Worm (Caenorhabditis elegans) whole organism, L2 larva: ENCODE data around the gene btb-6.

Experiments used
- C34F6.9 ChIP-seq: fragments of 150-350 bp; optimal IDR thresholded peaks from 2 replicates; lab custom pipeline; 2014; ENCODE audit warnings: missing biosample characterization, missing genetic modification characterization
- R02D3.7 ChIP-seq: fragments of 150-350 bp; optimal IDR thresholded peaks from 2 replicates; lab custom pipeline; 2014; ENCODE audit warnings: missing biosample characterization, missing genetic modification characterization
- Y55F3AM.14 ChIP-seq: fragments of 200-800 bp; sonication (Bioruptor generic); optimal IDR thresholded peaks from 2 replicates; lab custom pipeline; 2018; ENCODE audit warnings: mild to moderate bottlenecking, missing genetic modification characterization, missing compliant biosample characterization
- aly-2 ChIP-seq: fragments of 150-350 bp; optimal IDR thresholded peaks from 2 replicates; lab custom pipeline; 2014; ENCODE audit warnings: missing biosample characterization, missing genetic modification characterization
- ama-1 ChIP-seq: fragments of 150-350 bp; optimal IDR thresholded peaks from 2 replicates; lab custom pipeline; 2018; ENCODE audit warnings: inconsistent platforms
- blmp-1 ChIP-seq: sonication (generic microtip); optimal IDR thresholded peaks from 2 replicates; lab custom pipeline; 2017; ENCODE audit warnings: missing genetic modification characterization, mild to moderate bottlenecking, missing compliant biosample characterization, antibody characterized with exemption, moderate library complexity; ENCODE audit not compliant: insufficient read depth
- ceh-16 ChIP-seq: fragments of 150-350 bp; optimal IDR thresholded peaks from 2 replicates; lab custom pipeline; 2014; ENCODE audit warnings: missing biosample characterization, missing genetic modification characterization
- ceh-82 ChIP-seq: fragments of 150-350 bp; optimal IDR thresholded peaks from 2 replicates; lab custom pipeline; 2014; ENCODE audit warnings: missing biosample characterization, missing genetic modification characterization
- crh-2 ChIP-seq: sonication (generic microtip); optimal IDR thresholded peaks from 2 replicates; lab custom pipeline; 2017; ENCODE audit warnings: missing biosample characterization, missing genetic modification characterization
- dmd-4 ChIP-seq: sonication (generic microtip); optimal IDR thresholded peaks from 2 replicates; lab custom pipeline; 2017; ENCODE audit warnings: missing biosample characterization, missing genetic modification characterization
- egl-27 ChIP-seq: sonication (generic microtip); optimal IDR thresholded peaks from 3 replicates; lab custom pipeline; 2017; ENCODE audit warnings: missing biosample characterization, missing genetic modification reagents, missing genetic modification characterization
- fos-1 ChIP-seq: fragments of 150-350 bp; optimal IDR thresholded peaks from 2 replicates; lab custom pipeline; 2014; ENCODE audit warnings: missing biosample characterization, missing genetic modification characterization
- gmeb-1 ChIP-seq: fragments of 150-350 bp; optimal IDR thresholded peaks from 2 replicates; lab custom pipeline; 2014; ENCODE audit warnings: missing biosample characterization, missing genetic modification characterization
- lsy-2 ChIP-seq, 2 experiments: fragments of 150-350 bp in 1 of 2; sonication (generic microtip) in 1 of 2; optimal IDR thresholded peaks; 2 replicates each; lab custom pipeline; 2014 to 2017; ENCODE audit warnings: missing biosample characterization in 2 of 2, missing genetic modification characterization in 2 of 2
- mab-5 ChIP-seq: fragments of 150-350 bp; optimal IDR thresholded peaks from 2 replicates; lab custom pipeline; 2014; ENCODE audit warnings: missing biosample characterization, missing genetic modification characterization
- mbf-1 ChIP-seq: sonication (generic microtip); optimal IDR thresholded peaks from 2 replicates; lab custom pipeline; 2017; ENCODE audit warnings: missing biosample characterization, missing genetic modification characterization
- mdl-1 ChIP-seq, 2 experiments: fragments of 150-350 bp in 1 of 2; sonication (generic microtip) in 1 of 2; optimal IDR thresholded peaks; 2 replicates each; lab custom pipeline; 2017; ENCODE audit warnings: missing biosample characterization in 2 of 2, missing genetic modification characterization in 2 of 2
- nhr-10 ChIP-seq: sonication (generic microtip); optimal IDR thresholded peaks from 2 replicates; lab custom pipeline; 2017; ENCODE audit warnings: missing biosample characterization, missing genetic modification characterization
- nhr-11 ChIP-seq: fragments of 150-350 bp; optimal IDR thresholded peaks from 2 replicates; lab custom pipeline; 2014; ENCODE audit warnings: missing biosample characterization, missing genetic modification characterization
- nhr-12 ChIP-seq: fragments of 150-350 bp; optimal IDR thresholded peaks from 2 replicates; lab custom pipeline; 2014; ENCODE audit warnings: missing biosample characterization, missing genetic modification characterization
- nhr-129 ChIP-seq: fragments of 150-350 bp; optimal IDR thresholded peaks from 2 replicates; lab custom pipeline; 2014; ENCODE audit warnings: missing biosample characterization, missing genetic modification characterization
- nhr-21 ChIP-seq: fragments of 150-350 bp; optimal IDR thresholded peaks from 2 replicates; lab custom pipeline; 2014; ENCODE audit warnings: missing biosample characterization, missing genetic modification characterization
- nhr-23 ChIP-seq: fragments of 150-350 bp; optimal IDR thresholded peaks from 2 replicates; lab custom pipeline; 2014; ENCODE audit warnings: missing biosample characterization, missing genetic modification reagents, missing genetic modification characterization
- nhr-237 ChIP-seq: fragments of 150-350 bp; optimal IDR thresholded peaks from 2 replicates; lab custom pipeline; 2014; ENCODE audit warnings: missing biosample characterization, missing genetic modification characterization
- nhr-25 ChIP-seq: fragments of 150-350 bp; sonication (generic microtip); optimal IDR thresholded peaks from 3 replicates; lab custom pipeline; 2014; ENCODE audit warnings: missing biosample characterization, missing genetic modification characterization
- nhr-6 ChIP-seq: fragments of 150-350 bp; optimal IDR thresholded peaks from 2 replicates; lab custom pipeline; 2014; ENCODE audit warnings: missing biosample characterization, missing genetic modification characterization
- nhr-77 ChIP-seq: fragments of 150-350 bp; optimal IDR thresholded peaks from 2 replicates; lab custom pipeline; 2014; ENCODE audit warnings: missing biosample characterization, missing genetic modification characterization
- unc-39 ChIP-seq: fragments of 150-350 bp; optimal IDR thresholded peaks from 2 replicates; lab custom pipeline; 2014; ENCODE audit warnings: missing biosample characterization, missing genetic modification characterization
- unc-55 ChIP-seq: fragments of 150-350 bp; sonication (generic microtip); optimal IDR thresholded peaks from 3 replicates; lab custom pipeline; 2014; ENCODE audit warnings: missing biosample characterization, missing genetic modification reagents, missing genetic modification characterization
- unc-62 ChIP-seq: fragments of 150-350 bp; optimal IDR thresholded peaks from 2 replicates; lab custom pipeline; 2014; ENCODE audit warnings: missing biosample characterization, missing genetic modification reagents, missing genetic modification characterization
- zag-1 ChIP-seq: fragments of 150-350 bp; optimal IDR thresholded peaks from 2 replicates; lab custom pipeline; 2014; ENCODE audit warnings: missing biosample characterization, missing genetic modification characterization
- ztf-1 ChIP-seq: fragments of 200-800 bp; sonication (Bioruptor generic); conservative IDR thresholded peaks from 2 replicates; pipeline ENCODE4 v1.3.6; 2022; ENCODE audit warnings: missing genetic modification characterization, missing compliant biosample characterization
- ztf-11 ChIP-seq: sonication (generic microtip); optimal IDR thresholded peaks from 2 replicates; lab custom pipeline; 2017; ENCODE audit warnings: missing biosample characterization, missing genetic modification characterization

The btb-6 gene

ce11 chrII:1736353-1736752 lies 21.2 kb downstream of the btb-6 start, which contains the start of gene ceh-83:
ceh-83 (minus strand) TSS chrII:1736533.
- TF ChIP-seq fos-1 (peak; percentile 49), nhr-11 (tag; lab: Kevin White, UChicago) (no peak)

ce11 chrII:1738844-1739243 lies 23.7 kb downstream of the btb-6 start, which contains the start of the genes irld-9 and irld-33:
irld-9 (minus strand) TSS chrII:1738944.
irld-33 (plus strand) TSS chrII:1739052.
- no peak for TF ChIP-seq egl-27 (tag; lab: Kevin White, UChicago)
- no peak for TF ChIP-seq mbf-1 (tag; lab: Kevin White, UChicago)
- no peak for TF ChIP-seq dmd-4 (tag; lab: Kevin White, UChicago)
- no peak for TF ChIP-seq unc-55 (GFP tag; lab: Kevin White, UChicago)
- no peak for TF ChIP-seq nhr-6 (tag; lab: Kevin White, UChicago)
- TF ChIP-seq nhr-237 (tag; lab: Kevin White, UChicago) = no peak
- TF ChIP-seq nhr-10 (tag; lab: Kevin White, UChicago) = no peak
- TF ChIP-seq, all 48 proteins: peak for 0

- TF ChIP-seq unc-62 (no peak), nhr-21 (tag; lab: Kevin White, UChicago) (no peak), crh-2 (tag; lab: Kevin White, UChicago) (no peak), C34F6.9 (no peak), ztf-11 (tag; lab: Kevin White, UChicago) (no peak)
Observed at ce11 chrII:1741248-1741647, 26.1 kb downstream of the btb-6 start, which contains the start of gene K07G6.1. K07G6.1 (plus strand) TSS chrII:1741548.

- TF ChIP-seq zag-1 (tag; lab: Kevin White, UChicago) = no peak
- no peak for TF ChIP-seq nhr-11 (tag; lab: Kevin White, UChicago)
- TF ChIP-seq R02D3.7 (tag; lab: Kevin White, UChicago) = no peak
- TF ChIP-seq aly-2 (tag; lab: Kevin White, UChicago) = no peak
- TF ChIP-seq lsy-2 (tag; optimal IDR thresholded peaks at IDR 0.05; lab: Kevin White, UChicago) = no peak
- no peak for TF ChIP-seq nhr-23 (tag; lab: Kevin White, UChicago)
- no peak for TF ChIP-seq mab-5
- no peak for TF ChIP-seq ztf-1 (GFP tag; lab: Robert Waterston, UW)
- no peak for TF ChIP-seq Y55F3AM.14
- no peak for TF ChIP-seq ceh-16
- no peak for TF ChIP-seq egl-27 (tag; lab: Kevin White, UChicago)
- no peak for TF ChIP-seq blmp-1
- no peak for TF ChIP-seq nhr-25 (tag; lab: Kevin White, UChicago)
- no peak for TF ChIP-seq ceh-82
Observed at ce11 chrII:1742535-1742934, 27.4 kb downstream of the btb-6 start, which contains the start of gene F36H5.12. F36H5.12 (plus strand) TSS chrII:1742835.

- TF ChIP-seq nhr-12 (tag; lab: Kevin White, UChicago) = no peak
- no peak for TF ChIP-seq fos-1
- no peak for TF ChIP-seq nhr-6 (tag; lab: Kevin White, UChicago)
Observed at ce11 chrII:1744183-1744582, 29.1 kb downstream of the btb-6 start, which contains the start of gene clec-19. clec-19 (plus strand) TSS chrII:1744483.

- TF ChIP-seq mdl-1 (tag; optimal IDR thresholded peaks at IDR 0.05; lab: Kevin White, UChicago) (no peak), nhr-237 (tag; lab: Kevin White, UChicago) (no peak), mab-5 (no peak), dmd-4 (tag; lab: Kevin White, UChicago) (no peak)
Observed at ce11 chrII:1750413-1750812, 35.3 kb downstream of the btb-6 start, which contains the start of the genes F36H5.13 and F36H5.8. F36H5.13 (minus strand) TSS chrII:1750513. F36H5.8 (minus strand) TSS chrII:1750686.

ce11 chrII:1752990-1753389 lies 37.9 kb downstream of the btb-6 start, which contains the start of gene F36H5.9:
F36H5.9 (minus strand) TSS chrII:1753090.
- TF ChIP-seq crh-2 (tag; lab: Kevin White, UChicago) (no peak), aly-2 (tag; lab: Kevin White, UChicago) (no peak), lsy-2 (tag; optimal IDR thresholded peaks at IDR 0.05; lab: Kevin White, UChicago) (no peak), nhr-21 (tag; lab: Kevin White, UChicago) (no peak), unc-39 (tag; lab: Kevin White, UChicago) (no peak), C34F6.9 (no peak), nhr-77 (tag; lab: Kevin White, UChicago) (no peak), ama-1 (lab: Kevin White, UChicago) (no peak), nhr-129 (tag; lab: Kevin White, UChicago) (no peak), nhr-6 (tag; lab: Kevin White, UChicago) (no peak), gmeb-1 (tag; lab: Kevin White, UChicago) (no peak), unc-55 (GFP tag; lab: Kevin White, UChicago) (no peak), nhr-237 (tag; lab: Kevin White, UChicago) (no peak)
